Fruit fly (Drosophila melanogaster) whole organism, embryonic: ENCODE measurements around the gene foi.

Experiments used
- BtbVII ChIP-seq: fragments of 200-800 bp; sonication (Bioruptor generic); optimal IDR thresholded peaks from 3 replicates; lab custom pipeline; 2017; ENCODE audit warnings: missing biosample characterization, mild to moderate bottlenecking, missing genetic modification characterization
- CG11695 ChIP-seq: fragments of 200-800 bp; sonication (Bioruptor generic); IDR thresholded peaks from 3 replicates; pipeline ENCODE4 v1.3.6; 2022; ENCODE audit warnings: missing biosample characterization, missing genetic modification characterization
- CG11696 ChIP-seq: fragments of 200-800 bp; sonication (Bioruptor generic); IDR thresholded peaks from 2 replicates; pipeline ENCODE4 v1.3.6; 2022; ENCODE audit warnings: missing biosample characterization, missing genetic modification characterization
- CG12769 ChIP-seq: fragments of 200-800 bp; sonication (Bioruptor generic); optimal IDR thresholded peaks from 2 replicates; lab custom pipeline; 2019; ENCODE audit warnings: missing biosample characterization, mild to moderate bottlenecking, missing genetic modification characterization, moderate library complexity
- CG14014 ChIP-seq: fragments of 200-800 bp; sonication (Bioruptor generic); IDR thresholded peaks from 2 replicates; pipeline ENCODE4 v1.3.6; 2022; ENCODE audit warnings: missing biosample characterization, missing genetic modification characterization
- CG1529 ChIP-seq: fragments of 200-800 bp; sonication (Bioruptor generic); optimal IDR thresholded peaks from 3 replicates; lab custom pipeline; 2018; ENCODE audit warnings: missing biosample characterization, missing genetic modification characterization
- CG17829 ChIP-seq: fragments of 200-800 bp; optimal IDR thresholded peaks from 2 replicates; lab custom pipeline; 2019; ENCODE audit warnings: missing biosample characterization, mild to moderate bottlenecking, missing genetic modification characterization, moderate library complexity
- CG18599 ChIP-seq: fragments of 200-800 bp; sonication (Bioruptor generic); optimal IDR thresholded peaks from 3 replicates; lab custom pipeline; 2017; ENCODE audit warnings: missing biosample characterization, missing genetic modification characterization, mild to moderate bottlenecking, moderate library complexity, missing genetic modification reagents
- CG18764 ChIP-seq: fragments of 200-800 bp; sonication (Bioruptor generic); optimal IDR thresholded peaks from 3 replicates; lab custom pipeline; 2016; ENCODE audit warnings: missing biosample characterization, missing genetic modification characterization
- CG34422 ChIP-seq: fragments of 200-800 bp; sonication (Bioruptor generic); IDR thresholded peaks from 3 replicates; pipeline ENCODE4 v1.3.6; 2022; ENCODE audit warnings: missing biosample characterization, missing genetic modification characterization
- CG3995 ChIP-seq: fragments of 200-800 bp; sonication (Bioruptor generic); optimal IDR thresholded peaks from 3 replicates; lab custom pipeline; 2016; ENCODE audit warnings: missing biosample characterization, missing genetic modification characterization
- CG7987 ChIP-seq: fragments of 200-800 bp; sonication (Bioruptor generic); optimal IDR thresholded peaks from 2 replicates; lab custom pipeline; 2018; ENCODE audit warnings: missing biosample characterization, mild to moderate bottlenecking, missing genetic modification characterization, moderate library complexity
- CG8290 ChIP-seq, 3 experiments: fragments of 200-800 bp; sonication (Bioruptor generic); optimal IDR thresholded peaks; 2 replicates each; lab custom pipeline; 2016 to 2019; ENCODE audit warnings: missing biosample characterization in 3 of 3, missing genetic modification characterization in 3 of 3, mild to moderate bottlenecking in 2 of 3, moderate library complexity in 1 of 3
- CrebB ChIP-seq: fragments of 200-800 bp; sonication (Bioruptor generic); optimal IDR thresholded peaks from 3 replicates; lab custom pipeline; 2018; ENCODE audit warnings: missing biosample characterization, mild to moderate bottlenecking, missing genetic modification characterization
- E2f2 ChIP-seq: fragments of 200-800 bp; sonication (Bioruptor generic); IDR thresholded peaks from 2 replicates; pipeline ENCODE4 v1.3.6; 2022; ENCODE audit warnings: missing biosample characterization, missing genetic modification characterization
- Fer1 ChIP-seq: fragments of 200-800 bp; sonication (Bioruptor generic); optimal IDR thresholded peaks from 2 replicates; lab custom pipeline; 2017; ENCODE audit warnings: missing biosample characterization, mild to moderate bottlenecking, missing genetic modification characterization
- H2.0 ChIP-seq: fragments of 200-800 bp; sonication (Bioruptor generic); IDR thresholded peaks from 2 replicates; pipeline ENCODE4 v1.3.6; 2022; ENCODE audit warnings: missing biosample characterization, missing genetic modification characterization
- HHEX ChIP-seq: fragments of 200-800 bp; sonication (Bioruptor generic); optimal IDR thresholded peaks from 3 replicates; lab custom pipeline; 2017; ENCODE audit warnings: missing biosample characterization, mild to moderate bottlenecking, missing genetic modification characterization, missing genetic modification reagents
- HmgZ ChIP-seq: fragments of 200-800 bp; sonication (Bioruptor generic); optimal IDR thresholded peaks from 2 replicates; lab custom pipeline; 2018; ENCODE audit warnings: missing biosample characterization, mild to moderate bottlenecking, missing genetic modification characterization
- Meics ChIP-seq: fragments of 200-800 bp; sonication (Bioruptor generic); optimal IDR thresholded peaks from 2 replicates; lab custom pipeline; 2017; ENCODE audit warnings: missing biosample characterization, mild to moderate bottlenecking, missing genetic modification characterization
- Mrtf ChIP-seq: fragments of 200-800 bp; sonication (Bioruptor generic); IDR thresholded peaks from 3 replicates; pipeline ENCODE4 v1.3.6; 2022; ENCODE audit warnings: missing biosample characterization, missing genetic modification characterization
- NFAT ChIP-seq: fragments of 200-800 bp; sonication (Bioruptor generic); IDR thresholded peaks from 2 replicates; pipeline ENCODE4 v1.3.6; 2022; ENCODE audit warnings: missing biosample characterization, missing genetic modification characterization
- Nf-YA ChIP-seq: fragments of 200-800 bp; sonication (Bioruptor generic); IDR thresholded peaks from 2 replicates; pipeline ENCODE4 v1.3.6; 2022; ENCODE audit warnings: missing biosample characterization, missing genetic modification characterization
- Pdp1 ChIP-seq, 2 experiments: fragments of 200-800 bp; sonication (Bioruptor generic); optimal IDR thresholded peaks; 3 replicates each; lab custom pipeline; 2016; ENCODE audit warnings: missing biosample characterization in 2 of 2, missing genetic modification characterization in 2 of 2, mild to moderate bottlenecking in 1 of 2, moderate library complexity in 1 of 2
- Vsx1 ChIP-seq: fragments of 200-800 bp; sonication (Bioruptor generic); optimal IDR thresholded peaks from 2 replicates; lab custom pipeline; 2017; ENCODE audit warnings: missing biosample characterization, mild to moderate bottlenecking, missing genetic modification characterization, missing genetic modification reagents
- abd-A ChIP-seq: fragments of 200-800 bp; sonication (Bioruptor generic); optimal IDR thresholded peaks from 3 replicates; lab custom pipeline; 2019; ENCODE audit warnings: missing biosample characterization, mild to moderate bottlenecking, missing genetic modification characterization, moderate library complexity
- ash1 ChIP-seq: fragments of 200-800 bp; sonication (Bioruptor generic); optimal IDR thresholded peaks from 2 replicates; lab custom pipeline; 2018; ENCODE audit warnings: missing biosample characterization, mild to moderate bottlenecking, missing genetic modification characterization
- crc ChIP-seq: fragments of 200-800 bp; sonication (Bioruptor generic); optimal IDR thresholded peaks from 2 replicates; lab custom pipeline; 2016; ENCODE audit warnings: missing biosample characterization, missing genetic modification characterization
- dm ChIP-seq: fragments of 200-800 bp; sonication (Bioruptor generic); optimal IDR thresholded peaks from 3 replicates; lab custom pipeline; 2016; ENCODE audit warnings: missing biosample characterization, missing genetic modification characterization
- dpn ChIP-seq, 2 experiments: fragments of 200-800 bp; sonication (Bioruptor generic); optimal IDR thresholded peaks; 3 replicates each; lab custom pipeline; 2016; ENCODE audit warnings: missing biosample characterization in 2 of 2, missing genetic modification characterization in 2 of 2
- ftz-f1 ChIP-seq: fragments of 200-800 bp; sonication (Bioruptor generic); optimal IDR thresholded peaks from 2 replicates; lab custom pipeline; 2016; ENCODE audit warnings: missing biosample characterization, missing genetic modification characterization
- hkb ChIP-seq, 2 experiments: fragments of 200-800 bp in 1 of 2; fragments of >200 bp in 1 of 2; sonication (Bioruptor generic) in 1 of 2; IDR thresholded peaks in 1 of 2; optimal IDR thresholded peaks in 1 of 2; 2 replicates each; pipeline versions ENCODE4 v1.3.6 to Lab custom; 2017 to 2022; ENCODE audit warnings: missing biosample characterization in 1 of 2, missing genetic modification characterization in 1 of 2
- hth ChIP-seq: fragments of >200 bp; optimal IDR thresholded peaks from 2 replicates; lab custom pipeline; 2017; ENCODE audit warnings: inconsistent platforms
- otp ChIP-seq: fragments of 200-800 bp; sonication (Bioruptor generic); IDR thresholded peaks from 3 replicates; pipeline ENCODE4, ENCODE4 v1.3.6; 2022; ENCODE audit warnings: missing biosample characterization, missing genetic modification characterization
- pnt ChIP-seq: fragments of 200-800 bp; sonication (Bioruptor generic); optimal IDR thresholded peaks from 3 replicates; lab custom pipeline; 2016; ENCODE audit warnings: missing biosample characterization, missing genetic modification characterization
- sens ChIP-seq: fragments of 200-800 bp; sonication (Bioruptor generic); peaks from one replicate; lab custom pipeline; 2016; ENCODE audit warnings: missing biosample characterization, missing genetic modification characterization
- shn ChIP-seq: fragments of 200-800 bp; sonication (Bioruptor generic); optimal IDR thresholded peaks from 3 replicates; lab custom pipeline; 2016; ENCODE audit warnings: missing biosample characterization, missing genetic modification characterization
- sr ChIP-seq: fragments of 200-800 bp; sonication (Bioruptor generic); IDR thresholded peaks from 3 replicates; pipeline ENCODE4 v1.3.6; 2022; ENCODE audit warnings: missing biosample characterization, missing genetic modification characterization
- tap ChIP-seq: fragments of 200-800 bp; optimal IDR thresholded peaks from 3 replicates; lab custom pipeline; 2019; ENCODE audit warnings: missing biosample characterization, mild to moderate bottlenecking, missing genetic modification characterization, moderate library complexity
- tgo ChIP-seq: fragments of 200-800 bp; sonication (Bioruptor generic); IDR thresholded peaks from 3 replicates; pipeline ENCODE4 v1.3.6; 2022; ENCODE audit warnings: missing biosample characterization, missing genetic modification characterization
- trem ChIP-seq: fragments of 200-800 bp; optimal IDR thresholded peaks from 3 replicates; lab custom pipeline; 2019; ENCODE audit warnings: missing biosample characterization, mild to moderate bottlenecking, missing genetic modification characterization, moderate library complexity
- vnd ChIP-seq: fragments of 200-800 bp; sonication (Bioruptor generic); IDR thresholded peaks from 3 replicates; pipeline ENCODE4 v1.3.6; 2022; ENCODE audit warnings: missing biosample characterization, missing genetic modification characterization; ENCODE audit not compliant: partially characterized antibody
- z ChIP-seq: fragments of 200-800 bp; sonication (Bioruptor generic); IDR thresholded peaks from 3 replicates; pipeline ENCODE4 v1.3.6; 2022; ENCODE audit warnings: missing biosample characterization, missing genetic modification characterization

The foi gene

dm6 chr3L:8546355-8546771 lies 21.3 kb downstream of the foi start (continued):
- TF ChIP-seq Mrtf (GFP tag; lab: Robert Waterston, UW), result no peak
- TF ChIP-seq sens (GFP tag; lab: Kevin White, UChicago), result peak; percentile 51
- peak; percentile 53 for TF ChIP-seq HmgZ (tag; lab: Kevin White, UChicago)
- 0 out of 3 replicates have a peak, but pooled peaks have one; percentile 30 for TF ChIP-seq otp (GFP tag; lab: Robert Waterston, UW)
- TF ChIP-seq trem, result peak; percentile 15
- no peak for TF ChIP-seq CG1529 (GFP tag; lab: Kevin White, UChicago)
- TF ChIP-seq abd-A (tag; lab: Kevin White, UChicago), result no peak
- TF ChIP-seq tap (tag; lab: Kevin White, UChicago), result peak; percentile 11
- TF ChIP-seq vnd, result no peak
- peak; percentile 14; the same call in 1 of the 2 replicates for TF ChIP-seq CG14014 (GFP tag; lab: Robert Waterston, UW)
- TF ChIP-seq z (GFP tag; lab: Robert Waterston, UW), result peak; percentile 55; the same call in 2 of the 3 replicates
- peak; percentile 57 for TF ChIP-seq CrebB
- TF ChIP-seq hth (lab: Kevin White, UChicago), result no peak
- TF ChIP-seq dpn (GFP tag; optimal IDR thresholded peaks at IDR 0.05; lab: Kevin White, UChicago), result no peak
- peak; percentile 31; the same call in 1 of the 3 replicates for TF ChIP-seq CG11695 (GFP tag; lab: Robert Waterston, UW)
- TF ChIP-seq CG17829 (tag; lab: Kevin White, UChicago), result no peak
- TF ChIP-seq dm (GFP tag; lab: Kevin White, UChicago), result no peak
- TF ChIP-seq hkb (optimal IDR thresholded peaks at IDR 0.05; lab: Kevin White, UChicago), result no peak
- 0 out of 2 replicates have a peak, but pooled peaks have one; percentile 26 for TF ChIP-seq hkb (GFP tag; IDR thresholded peaks at IDR 0.05; lab: Robert Waterston, UW)
- peak; percentile 22 for TF ChIP-seq CG7987 (GFP tag; lab: Kevin White, UChicago)
- peak; percentile 20 for TF ChIP-seq CG18599
- no peak for TF ChIP-seq Vsx1
- no peak for TF ChIP-seq NFAT
- peak; percentile 58 for TF ChIP-seq shn
- TF ChIP-seq Meics, result no peak
- peak; percentile 39 for TF ChIP-seq BtbVII (GFP tag; lab: Kevin White, UChicago)
- no peak for TF ChIP-seq ash1 (GFP tag; lab: Kevin White, UChicago)
- TF ChIP-seq sr, result 0 out of 3 replicates have a peak, but pooled peaks have one; percentile 14
- TF ChIP-seq Pdp1 (GFP tag; optimal IDR thresholded peaks at IDR 0.05; lab: Kevin White, UChicago), result peak in 1 of 2 experiments; percentile 66
- TF ChIP-seq CG8290 (GFP tag; optimal IDR thresholded peaks at IDR 0.05; lab: Kevin White, UChicago), result no peak
- peak in 1 of 2 experiments; percentile 44 for TF ChIP-seq CG8290 (tag; optimal IDR thresholded peaks at IDR 0.05; lab: Kevin White, UChicago)
- no peak for TF ChIP-seq E2f2
- no peak for TF ChIP-seq CG11696 (GFP tag; lab: Robert Waterston, UW)
- no peak for TF ChIP-seq pnt (GFP tag; lab: Kevin White, UChicago)
- TF ChIP-seq crc (GFP tag; lab: Kevin White, UChicago), result no peak
- no peak for TF ChIP-seq CG3995
- TF ChIP-seq CG34422 (GFP tag; lab: Robert Waterston, UW), result peak; percentile 36; the same call in 1 of the 3 replicates
- TF ChIP-seq H2.0 (GFP tag; lab: Robert Waterston, UW), result peak; percentile 12; the same call in 1 of the 2 replicates
- TF ChIP-seq Fer1, result peak; percentile 36
- peak; percentile 85 for TF ChIP-seq ftz-f1
- no peak for TF ChIP-seq CG18764
- no peak for TF ChIP-seq tgo
- peak; percentile 91 for TF ChIP-seq CG12769 (tag; lab: Kevin White, UChicago)
- no peak for TF ChIP-seq HHEX (GFP tag; lab: Kevin White, UChicago)
- 0 out of 2 replicates have a peak, but pooled peaks have one; percentile 11 for TF ChIP-seq Nf-YA (GFP tag; lab: Robert Waterston, UW)
